Worm (Caenorhabditis elegans) whole organism, late embryonic: ENCODE data around the gene F53A10.2.

Experiments used
- ama-1 ChIP-seq: fragments of 150-350 bp; optimal IDR thresholded peaks from 2 replicates; lab custom pipeline; 2014
- elt-2 ChIP-seq: sonication (generic microtip); optimal IDR thresholded peaks from 2 replicates; lab custom pipeline; 2016; ENCODE audit warnings: missing genetic modification reagents, missing genetic modification characterization, missing compliant biosample characterization
- fkh-10 ChIP-seq: fragments of 150-350 bp; optimal IDR thresholded peaks from 2 replicates; lab custom pipeline; 2014; ENCODE audit warnings: missing biosample characterization, missing genetic modification reagents, missing genetic modification characterization
- pha-4 ChIP-seq: fragments of 150-350 bp; optimal IDR thresholded peaks from 2 replicates; lab custom pipeline; 2018; ENCODE audit warnings: missing biosample characterization, missing genetic modification reagents, missing genetic modification characterization

- no peak for TF ChIP-seq pha-4
- TF ChIP-seq ama-1 (lab: Kevin White, UChicago), result no peak
- no peak for TF ChIP-seq fkh-10 (GFP tag; lab: Kevin White, UChicago)
- no peak for TF ChIP-seq elt-2
Observed at ce11 chrII:1236479-1236878, 39.3 kb downstream of the F53A10.2 start.
